Worm (Caenorhabditis elegans): ENCODE measurements around the gene ZC204.14.

ZC204.14 gene

ce11 chrII:1618948-1619347 is 43.8 kb downstream of the ZC204.14 start, which contains the start of gene fbxa-166:
fbxa-166 (minus strand) TSS chrII:1619048.
- TF ChIP-seq peb-1 (tag; optimal IDR thresholded peaks at IDR 0.05) = no peak
- TF ChIP-seq aly-2 (tag; optimal IDR thresholded peaks at IDR 0.05) = no peak
- TF ChIP-seq sma-3 (GFP tag; optimal IDR thresholded peaks at IDR 0.05) = no peak
- no peak for TF ChIP-seq skn-1 (tag; optimal IDR thresholded peaks at IDR 0.05)
- TF ChIP-seq nhr-129 (tag; optimal IDR thresholded peaks at IDR 0.05) = no peak
- TF ChIP-seq mbf-1 (tag; optimal IDR thresholded peaks at IDR 0.05) = no peak
- TF ChIP-seq unc-39 (tag; optimal IDR thresholded peaks at IDR 0.05) = no peak
- TF ChIP-seq Y55F3AM.14 (GFP tag; optimal IDR thresholded peaks at IDR 0.05) = no peak
- no peak for TF ChIP-seq ceh-16 (tag; optimal IDR thresholded peaks at IDR 0.05)
- TF ChIP-seq ceh-82 (tag; optimal IDR thresholded peaks at IDR 0.05) = no peak
- no peak for TF ChIP-seq R02D3.7 (tag; optimal IDR thresholded peaks at IDR 0.05)
- TF ChIP-seq zag-1 (tag; optimal IDR thresholded peaks at IDR 0.05) = no peak
- no peak for TF ChIP-seq unc-55 (GFP tag; optimal IDR thresholded peaks at IDR 0.05)
- TF ChIP-seq nhr-10 (tag; optimal IDR thresholded peaks at IDR 0.05) = no peak
- no peak for TF ChIP-seq ztf-11 (tag; optimal IDR thresholded peaks at IDR 0.05)
- TF ChIP-seq nhr-21 (tag; optimal IDR thresholded peaks at IDR 0.05) = no peak

- no peak for TF ChIP-seq elt-1 (tag; optimal IDR thresholded peaks at IDR 0.05)
- TF ChIP-seq crh-2 (tag; optimal IDR thresholded peaks at IDR 0.05) = no peak
- no peak for TF ChIP-seq Y55F3AM.14 (GFP tag; optimal IDR thresholded peaks at IDR 0.05)
- no peak for TF ChIP-seq sma-9 (GFP tag; optimal IDR thresholded peaks at IDR 0.05)
- TF ChIP-seq sma-9 (tag; optimal IDR thresholded peaks at IDR 0.05) = no peak
- TF ChIP-seq peb-1 (tag; optimal IDR thresholded peaks at IDR 0.05) = no peak
- no peak for TF ChIP-seq nhr-23 (tag; optimal IDR thresholded peaks at IDR 0.05)
- TF ChIP-seq R02D3.7 (tag; optimal IDR thresholded peaks at IDR 0.05) = no peak
- TF ChIP-seq egl-27 (tag; optimal IDR thresholded peaks at IDR 0.05) = no peak
- no peak for TF ChIP-seq mab-5 (tag; optimal IDR thresholded peaks at IDR 0.05)
- no peak for TF ChIP-seq mbf-1 (tag; optimal IDR thresholded peaks at IDR 0.05)
- TF ChIP-seq skn-1 (tag; optimal IDR thresholded peaks at IDR 0.05) = no peak
These were observed 46.4 kb downstream of the ZC204.14 start, which contains the start of gene fbxa-165 for ce11 chrII:1616382-1616781. fbxa-165 (minus strand) TSS chrII:1616482.

ce11 chrII:1613972-1614371 is 48.8 kb downstream of the ZC204.14 start, which contains the start of gene fbxa-164:
fbxa-164 (minus strand) TSS chrII:1614072.
- no peak for TF ChIP-seq ztf-11 (tag; optimal IDR thresholded peaks at IDR 0.05)
- no peak for TF ChIP-seq elt-3 (tag; optimal IDR thresholded peaks at IDR 0.05)
- no peak for TF ChIP-seq nhr-12 (tag; optimal IDR thresholded peaks at IDR 0.05)
- no peak for TF ChIP-seq crh-2 (tag; optimal IDR thresholded peaks at IDR 0.05)
- TF ChIP-seq fos-1 (tag; optimal IDR thresholded peaks at IDR 0.05) = no peak
- no peak for TF ChIP-seq C34F6.9 (tag; optimal IDR thresholded peaks at IDR 0.05)
- TF ChIP-seq elt-1 (tag; optimal IDR thresholded peaks at IDR 0.05) = no peak
- TF ChIP-seq mbf-1 (tag; optimal IDR thresholded peaks at IDR 0.05) = no peak
- TF ChIP-seq nhr-77 (tag; optimal IDR thresholded peaks at IDR 0.05) = no peak
- TF ChIP-seq lsy-2 (tag; optimal IDR thresholded peaks at IDR 0.05) = no peak
- no peak for TF ChIP-seq blmp-1 (tag; optimal IDR thresholded peaks at IDR 0.05; ENCODE audit: insufficient read depth)
- TF ChIP-seq lin-39 (tag; optimal IDR thresholded peaks at IDR 0.05) = no peak
- no peak for TF ChIP-seq nhr-10 (tag; optimal IDR thresholded peaks at IDR 0.05)
- no peak for TF ChIP-seq ama-1 (optimal IDR thresholded peaks at IDR 0.05)
- TF ChIP-seq unc-39 (tag; optimal IDR thresholded peaks at IDR 0.05) = no peak
- TF ChIP-seq sem-4 (tag; optimal IDR thresholded peaks at IDR 0.05) = no peak
- TF ChIP-seq alr-1 (tag; optimal IDR thresholded peaks at IDR 0.05) = no peak
- no peak for TF ChIP-seq aly-2 (tag; optimal IDR thresholded peaks at IDR 0.05)
- TF ChIP-seq R02D3.7 (tag; optimal IDR thresholded peaks at IDR 0.05) = no peak

All from whole organism, L2 larva.